Worm (Caenorhabditis elegans) whole organism, L3 larva: ENCODE data around the gene arrd-28.

ENCODE experiments used
- R02D3.7 ChIP-seq: fragments of 150-350 bp; optimal IDR thresholded peaks from 2 replicates; lab custom pipeline; 2014; ENCODE audit warnings: missing biosample characterization, missing genetic modification characterization
- ZK546.5 ChIP-seq: sonication (generic microtip); optimal IDR thresholded peaks from 2 replicates; lab custom pipeline; 2017; ENCODE audit warnings: missing biosample characterization, missing genetic modification characterization
- aly-2 ChIP-seq: fragments of 150-350 bp; optimal IDR thresholded peaks from 2 replicates; lab custom pipeline; 2014; ENCODE audit warnings: missing biosample characterization, missing genetic modification characterization
- ama-1 ChIP-seq: fragments of 150-350 bp; optimal IDR thresholded peaks from 2 replicates; lab custom pipeline; 2018
- ceh-16 ChIP-seq: sonication (generic microtip); optimal IDR thresholded peaks from 2 replicates; lab custom pipeline; 2017; ENCODE audit warnings: missing biosample characterization, missing genetic modification characterization
- ceh-28 ChIP-seq: fragments of 150-350 bp; optimal IDR thresholded peaks from 2 replicates; lab custom pipeline; 2014; ENCODE audit warnings: missing biosample characterization, missing genetic modification reagents, missing genetic modification characterization
- ceh-82 ChIP-seq: fragments of 150-350 bp; optimal IDR thresholded peaks from 2 replicates; lab custom pipeline; 2014; ENCODE audit warnings: missing biosample characterization, missing genetic modification characterization
- ceh-9 ChIP-seq: sonication (generic microtip); optimal IDR thresholded peaks from 2 replicates; lab custom pipeline; 2018; ENCODE audit warnings: missing biosample characterization, missing genetic modification characterization
- daf-12 ChIP-seq: fragments of 150-350 bp; optimal IDR thresholded peaks from 2 replicates; lab custom pipeline; 2014; ENCODE audit warnings: missing biosample characterization, missing genetic modification reagents, missing genetic modification characterization
- egl-27 ChIP-seq: sonication (generic microtip); optimal IDR thresholded peaks from 4 replicates; lab custom pipeline; 2017; ENCODE audit warnings: missing biosample characterization, missing genetic modification reagents, missing genetic modification characterization
- egl-5 ChIP-seq: fragments of 150-350 bp; optimal IDR thresholded peaks from 2 replicates; lab custom pipeline; 2017; ENCODE audit warnings: missing biosample characterization, missing genetic modification reagents, missing genetic modification characterization, inconsistent platforms
- elt-1 ChIP-seq: fragments of 150-350 bp; optimal IDR thresholded peaks from 2 replicates; lab custom pipeline; 2014; ENCODE audit warnings: missing biosample characterization, missing genetic modification characterization
- elt-2 ChIP-seq: sonication (generic microtip); optimal IDR thresholded peaks from 2 replicates; lab custom pipeline; 2016; ENCODE audit warnings: missing genetic modification reagents, mild to moderate bottlenecking, missing genetic modification characterization, missing compliant biosample characterization
- elt-3 ChIP-seq, 3 experiments: fragments of 150-350 bp in 1 of 3; sonication (generic microtip) in 2 of 3; optimal IDR thresholded peaks; 2 replicates in 2 of 3; 4 replicates in 1 of 3; lab custom pipeline; 2014 to 2017; ENCODE audit warnings: missing biosample characterization in 3 of 3, missing genetic modification characterization in 3 of 3
- eor-1 ChIP-seq, 2 experiments: fragments of 150-350 bp; optimal IDR thresholded peaks; 2 replicates each; lab custom pipeline; 2014 to 2018; ENCODE audit warnings: missing biosample characterization in 2 of 2, missing genetic modification characterization in 2 of 2
- fkh-10 ChIP-seq: sonication (generic microtip); optimal IDR thresholded peaks from 2 replicates; lab custom pipeline; 2017; ENCODE audit warnings: missing biosample characterization, missing genetic modification reagents, missing genetic modification characterization
- fkh-2 ChIP-seq: fragments of 150-350 bp; optimal IDR thresholded peaks from 2 replicates; lab custom pipeline; 2014; ENCODE audit warnings: missing biosample characterization, missing genetic modification reagents, missing genetic modification characterization
- fos-1 ChIP-seq: fragments of 150-350 bp; optimal IDR thresholded peaks from 2 replicates; lab custom pipeline; 2014; ENCODE audit warnings: missing biosample characterization, missing genetic modification characterization
- hmg-11 ChIP-seq: sonication (generic microtip); optimal IDR thresholded peaks from 2 replicates; lab custom pipeline; 2016; ENCODE audit warnings: missing genetic modification characterization, missing compliant biosample characterization
- jun-1 ChIP-seq: fragments of 150-350 bp; optimal IDR thresholded peaks from 2 replicates; lab custom pipeline; 2014; ENCODE audit warnings: missing biosample characterization, missing genetic modification reagents, missing genetic modification characterization
- lin-15B ChIP-seq: fragments of 150-350 bp; optimal IDR thresholded peaks from 2 replicates; lab custom pipeline; 2014; ENCODE audit warnings: missing biosample characterization, missing genetic modification characterization
- lin-39 ChIP-seq: fragments of 150-350 bp; optimal IDR thresholded peaks from 2 replicates; lab custom pipeline; 2018; ENCODE audit warnings: missing biosample characterization, missing genetic modification reagents, missing genetic modification characterization
- lsy-12 ChIP-seq: sonication (generic microtip); optimal IDR thresholded peaks from 2 replicates; lab custom pipeline; 2016; ENCODE audit warnings: mild to moderate bottlenecking, missing genetic modification characterization, missing compliant biosample characterization
- mdl-1 ChIP-seq: fragments of 150-350 bp; optimal IDR thresholded peaks from 2 replicates; lab custom pipeline; 2014; ENCODE audit warnings: missing biosample characterization, missing genetic modification characterization
- mml-1 ChIP-seq: fragments of 150-350 bp; sonication (generic microtip); optimal IDR thresholded peaks from 3 replicates; lab custom pipeline; 2014; ENCODE audit warnings: missing biosample characterization, missing genetic modification characterization
- nfya-1 ChIP-seq: sonication (generic microtip); optimal IDR thresholded peaks from 2 replicates; lab custom pipeline; 2017; ENCODE audit warnings: missing genetic modification characterization, mild to moderate bottlenecking, missing compliant biosample characterization, antibody characterized with exemption, moderate library complexity; ENCODE audit not compliant: insufficient read depth
- nhr-11 ChIP-seq: fragments of 150-350 bp; optimal IDR thresholded peaks from 2 replicates; lab custom pipeline; 2014; ENCODE audit warnings: missing biosample characterization, missing genetic modification characterization
- nhr-12 ChIP-seq: fragments of 150-350 bp; optimal IDR thresholded peaks from 2 replicates; lab custom pipeline; 2014; ENCODE audit warnings: missing biosample characterization, missing genetic modification characterization
- nhr-23 ChIP-seq: fragments of 150-350 bp; optimal IDR thresholded peaks from 2 replicates; lab custom pipeline; 2014; ENCODE audit warnings: missing biosample characterization, missing genetic modification reagents, missing genetic modification characterization
- nhr-237 ChIP-seq: fragments of 150-350 bp; optimal IDR thresholded peaks from 2 replicates; lab custom pipeline; 2014; ENCODE audit warnings: missing biosample characterization, missing genetic modification characterization
- nhr-25 ChIP-seq: sonication (generic microtip); optimal IDR thresholded peaks from 2 replicates; lab custom pipeline; 2017; ENCODE audit warnings: missing biosample characterization, missing genetic modification characterization
- nhr-28 ChIP-seq: fragments of 150-350 bp; optimal IDR thresholded peaks from 2 replicates; lab custom pipeline; 2014; ENCODE audit warnings: missing biosample characterization, missing genetic modification characterization
- nhr-43 ChIP-seq: sonication (generic microtip); optimal IDR thresholded peaks from 2 replicates; lab custom pipeline; 2016; ENCODE audit warnings: mild to moderate bottlenecking, missing genetic modification characterization, missing compliant biosample characterization; ENCODE audit not compliant: poor library complexity, severe bottlenecking
- nhr-67 ChIP-seq: fragments of 150-350 bp; optimal IDR thresholded peaks from 2 replicates; lab custom pipeline; 2014; ENCODE audit warnings: missing biosample characterization, missing genetic modification characterization
- nhr-76 ChIP-seq: fragments of 150-350 bp; sonication (generic microtip); optimal IDR thresholded peaks from 5 replicates; lab custom pipeline; 2014; ENCODE audit warnings: missing biosample characterization, missing genetic modification characterization
- nhr-77 ChIP-seq: fragments of 150-350 bp; optimal IDR thresholded peaks from 2 replicates; lab custom pipeline; 2014; ENCODE audit warnings: missing biosample characterization, missing genetic modification characterization
- pha-4 ChIP-seq: fragments of 150-350 bp; optimal IDR thresholded peaks from 2 replicates; lab custom pipeline; 2014; ENCODE audit warnings: missing biosample characterization, missing genetic modification reagents, missing genetic modification characterization
- pqm-1 ChIP-seq: fragments of 150-350 bp; optimal IDR thresholded peaks from 2 replicates; lab custom pipeline; 2017; ENCODE audit warnings: missing biosample characterization, missing genetic modification characterization, inconsistent platforms
- sea-2 ChIP-seq: fragments of 150-350 bp; sonication (generic microtip); optimal IDR thresholded peaks from 4 replicates; lab custom pipeline; 2014; ENCODE audit warnings: missing biosample characterization, missing genetic modification reagents, missing genetic modification characterization
- skn-1 ChIP-seq: fragments of 150-350 bp; optimal IDR thresholded peaks from 2 replicates; lab custom pipeline; 2014; ENCODE audit warnings: missing biosample characterization, missing genetic modification characterization
- snpc-4 ChIP-seq: fragments of 150-350 bp; optimal IDR thresholded peaks from 2 replicates; lab custom pipeline; 2014; ENCODE audit warnings: missing biosample characterization, missing genetic modification characterization
- tbx-2 ChIP-seq: sonication (generic microtip); optimal IDR thresholded peaks from 2 replicates; lab custom pipeline; 2016; ENCODE audit warnings: mild to moderate bottlenecking, missing genetic modification characterization, missing compliant biosample characterization
- unc-39 ChIP-seq: sonication (generic microtip); optimal IDR thresholded peaks from 4 replicates; lab custom pipeline; 2017; ENCODE audit warnings: missing biosample characterization, missing genetic modification characterization
- unc-62 ChIP-seq: fragments of 150-350 bp; sonication (generic microtip); optimal IDR thresholded peaks from 4 replicates; lab custom pipeline; 2014; ENCODE audit warnings: missing biosample characterization, missing genetic modification reagents, missing genetic modification characterization
- zag-1 ChIP-seq: fragments of 150-350 bp; optimal IDR thresholded peaks from 2 replicates; lab custom pipeline; 2014; ENCODE audit warnings: missing biosample characterization, missing genetic modification characterization
- ztf-11 ChIP-seq: fragments of 150-350 bp; optimal IDR thresholded peaks from 2 replicates; lab custom pipeline; 2014; ENCODE audit warnings: missing biosample characterization, missing genetic modification characterization
- ztf-4 ChIP-seq: fragments of 150-350 bp; optimal IDR thresholded peaks from 2 replicates; lab custom pipeline; 2014; ENCODE audit warnings: missing biosample characterization, missing genetic modification characterization

The arrd-28 gene

ce11 chrX:10218779-10219178 lies 35.0 kb downstream of the arrd-28 start, which contains the start of gene F44A6.5:
Gene F44A6.5, minus strand, starts transcription at chrX:10218929.
- no peak for TF ChIP-seq aly-2
- no peak for TF ChIP-seq snpc-4 (tag; lab: Kevin White, UChicago)
- TF ChIP-seq zag-1, result no peak
- no peak for TF ChIP-seq tbx-2
- TF ChIP-seq lin-39 (tag; lab: Kevin White, UChicago), result no peak
- peak; percentile 18 for TF ChIP-seq mdl-1
- TF ChIP-seq ceh-16 (tag; lab: Kevin White, UChicago), result no peak
- TF ChIP-seq nhr-43, result peak; percentile 85
- no peak for TF ChIP-seq unc-39 (tag; lab: Kevin White, UChicago)
- no peak for TF ChIP-seq fos-1 (tag; lab: Kevin White, UChicago)
- no peak for TF ChIP-seq daf-12 (tag; lab: Kevin White, UChicago)
- no peak for TF ChIP-seq ceh-82 (tag; lab: Kevin White, UChicago)
- TF ChIP-seq sea-2 (GFP tag; lab: Kevin White, UChicago), result no peak
- TF ChIP-seq fkh-2 (tag; lab: Kevin White, UChicago), result no peak
- TF ChIP-seq nhr-12 (tag; lab: Kevin White, UChicago), result no peak
- no peak for TF ChIP-seq R02D3.7 (tag; lab: Kevin White, UChicago)
- peak; percentile 77 for TF ChIP-seq elt-2
- peak; percentile 14 for TF ChIP-seq nhr-23
- TF ChIP-seq eor-1 (tag; optimal IDR thresholded peaks at IDR 0.05; lab: Kevin White, UChicago), result no peak
- TF ChIP-seq pha-4 (tag; lab: Kevin White, UChicago), result peak; percentile 53
- no peak for TF ChIP-seq nhr-237 (tag; lab: Kevin White, UChicago)
- TF ChIP-seq fkh-10 (GFP tag; lab: Kevin White, UChicago), result no peak
- TF ChIP-seq egl-5 (tag; lab: Kevin White, UChicago), result no peak
- TF ChIP-seq elt-1 (tag; lab: Kevin White, UChicago), result no peak
- no peak for TF ChIP-seq lin-15B (tag; lab: Kevin White, UChicago)
- no peak for TF ChIP-seq ztf-4
- TF ChIP-seq elt-3 (tag; optimal IDR thresholded peaks at IDR 0.05; lab: Kevin White, UChicago), result peak in 1 of 3 experiments; percentile 13
- TF ChIP-seq ceh-28 (tag; lab: Kevin White, UChicago), result no peak
- no peak for TF ChIP-seq egl-27
- TF ChIP-seq nfya-1 (tag; lab: Kevin White, UChicago), result peak; percentile 33
- TF ChIP-seq nhr-76 (tag; lab: Kevin White, UChicago), result no peak
- TF ChIP-seq nhr-67 (tag; lab: Kevin White, UChicago), result no peak
- peak; percentile 16 for TF ChIP-seq pqm-1 (tag; lab: Kevin White, UChicago)
- TF ChIP-seq nhr-77 (tag; lab: Kevin White, UChicago), result no peak
- peak; percentile 84 for TF ChIP-seq skn-1 (tag; lab: Kevin White, UChicago)
- TF ChIP-seq unc-62, result no peak
- no peak for TF ChIP-seq mml-1 (tag; lab: Kevin White, UChicago)
- no peak for TF ChIP-seq hmg-11 (tag; lab: Kevin White, UChicago)
- no peak for TF ChIP-seq lsy-12 (tag; lab: Kevin White, UChicago)
- no peak for TF ChIP-seq nhr-28 (tag; lab: Kevin White, UChicago)
- no peak for TF ChIP-seq ama-1
- no peak for TF ChIP-seq nhr-11 (tag; lab: Kevin White, UChicago)
- TF ChIP-seq jun-1, result peak; percentile 46
- peak; percentile 70 for TF ChIP-seq nhr-25
- no peak for TF ChIP-seq ceh-9 (tag; lab: Kevin White, UChicago)
- no peak for TF ChIP-seq ztf-11 (tag; lab: Kevin White, UChicago)
- no peak for TF ChIP-seq ZK546.5 (tag; lab: Kevin White, UChicago)
